Worm (Caenorhabditis elegans): ENCODE results near the gene F53F1.3.

DNA sequence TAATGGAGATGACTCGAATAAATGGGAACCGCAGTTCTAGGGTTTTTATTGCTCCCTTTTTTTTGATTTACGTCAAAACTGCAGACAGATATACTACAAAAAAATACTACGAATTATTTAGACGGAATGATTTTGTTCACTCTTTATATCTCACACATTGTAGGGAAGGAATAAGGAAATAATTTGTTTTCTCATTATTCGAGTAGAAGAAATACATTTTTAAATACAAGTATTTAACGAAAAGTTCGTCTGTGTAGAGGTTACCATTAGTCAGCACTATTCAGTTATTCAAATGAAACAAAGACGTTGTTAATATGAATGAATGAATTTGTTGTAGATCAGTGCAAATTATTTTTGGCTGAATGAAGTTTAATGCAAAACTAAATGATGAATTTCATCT, 18.7 kb downstream of the F53F1.3 start, which contains the start of gene srd-18:
- TF ChIP-seq lin-35 (GFP tag; optimal IDR thresholded peaks at IDR 0.05) (no peak), pqm-1 (tag; optimal IDR thresholded peaks at IDR 0.05) (no peak), lin-39 (tag; optimal IDR thresholded peaks at IDR 0.05) (no peak), elt-3 (tag; optimal IDR thresholded peaks at IDR 0.05) (no peak), fkh-8 (tag; optimal IDR thresholded peaks at IDR 0.05) (no peak), nhr-11 (tag; optimal IDR thresholded peaks at IDR 0.05) (no peak), xbp-1 (tag; optimal IDR thresholded peaks at IDR 0.05) (no peak), unc-62 (GFP tag; optimal IDR thresholded peaks at IDR 0.05) (no peak), aha-1 (tag; optimal IDR thresholded peaks at IDR 0.05) (no peak), fos-1 (tag; optimal IDR thresholded peaks at IDR 0.05) (no peak), unc-86 (tag; optimal IDR thresholded peaks at IDR 0.05) (no peak)
